Worm (Caenorhabditis elegans) whole organism, late embryonic: Measurements from ENCODE around the gene wht-5.
A peak's percentile ranks its signal among the peaks of the same experiment; 100 is the strongest.

Experiments
- C08G9.2 ChIP-seq: sonication (generic microtip); optimal IDR thresholded peaks from 2 replicates; lab custom pipeline; 2016; ENCODE audit warnings: mild to moderate bottlenecking, missing genetic modification characterization, moderate library complexity, missing compliant biosample characterization
- C38D4.7 ChIP-seq: fragments of 200-800 bp; sonication (Bioruptor generic); optimal IDR thresholded peaks from 2 replicates; lab custom pipeline; 2018; ENCODE audit warnings: mild to moderate bottlenecking, missing genetic modification characterization, moderate library complexity, missing compliant biosample characterization
- T23F11.4 ChIP-seq: fragments of 200-800 bp; sonication (Bioruptor generic); optimal IDR thresholded peaks from 2 replicates; lab custom pipeline; 2018; ENCODE audit warnings: mild to moderate bottlenecking, missing genetic modification characterization, missing compliant biosample characterization
- Y22D7AL.16 ChIP-seq: sonication (generic microtip); optimal IDR thresholded peaks from 2 replicates; lab custom pipeline; 2016; ENCODE audit warnings: missing genetic modification characterization, missing compliant biosample characterization
- ahr-1 ChIP-seq: sonication (generic microtip); optimal IDR thresholded peaks from 2 replicates; lab custom pipeline; 2016; ENCODE audit warnings: missing genetic modification characterization, missing compliant biosample characterization
- ama-1 ChIP-seq: fragments of 150-350 bp; optimal IDR thresholded peaks from 2 replicates; lab custom pipeline; 2014
- ceh-2 ChIP-seq: sonication (generic microtip); optimal IDR thresholded peaks from 2 replicates; lab custom pipeline; 2016; ENCODE audit warnings: missing genotype, missing genetic modification characterization, missing compliant biosample characterization
- ceh-24 ChIP-seq: sonication (generic microtip); optimal IDR thresholded peaks from 2 replicates; lab custom pipeline; 2016; ENCODE audit warnings: mild to moderate bottlenecking, missing genetic modification characterization, missing compliant biosample characterization
- ceh-30 ChIP-seq: fragments of 150-350 bp; optimal IDR thresholded peaks from 2 replicates; lab custom pipeline; 2014; ENCODE audit warnings: missing biosample characterization, missing genetic modification characterization
- ceh-48 ChIP-seq: sonication (generic microtip); optimal IDR thresholded peaks from 2 replicates; lab custom pipeline; 2016; ENCODE audit warnings: missing genetic modification characterization, inconsistent platforms, missing compliant biosample characterization
- ceh-6 ChIP-seq: fragments of 200-800 bp; sonication (Bioruptor generic); optimal IDR thresholded peaks from 2 replicates; lab custom pipeline; 2018; ENCODE audit warnings: mild to moderate bottlenecking, missing genetic modification characterization, missing compliant biosample characterization
- ceh-9 ChIP-seq: sonication (generic microtip); optimal IDR thresholded peaks from 2 replicates; lab custom pipeline; 2016; ENCODE audit warnings: mild to moderate bottlenecking, missing genetic modification characterization, inconsistent platforms, missing compliant biosample characterization
- dve-1 ChIP-seq: sonication (generic microtip); optimal IDR thresholded peaks from 2 replicates; lab custom pipeline; 2017; ENCODE audit warnings: antibody characterized with exemption, mild to moderate bottlenecking, missing genetic modification characterization, missing compliant biosample characterization
- elt-2 ChIP-seq: sonication (generic microtip); optimal IDR thresholded peaks from 2 replicates; lab custom pipeline; 2016; ENCODE audit warnings: missing genetic modification reagents, missing genetic modification characterization, missing compliant biosample characterization
- ets-4 ChIP-seq: sonication (generic microtip); optimal IDR thresholded peaks from 2 replicates; lab custom pipeline; 2016; ENCODE audit warnings: missing genetic modification characterization, missing compliant biosample characterization
- fkh-10 ChIP-seq: fragments of 150-350 bp; optimal IDR thresholded peaks from 2 replicates; lab custom pipeline; 2014; ENCODE audit warnings: missing biosample characterization, missing genetic modification reagents, missing genetic modification characterization
- fkh-6 ChIP-seq: sonication (generic microtip); optimal IDR thresholded peaks from 2 replicates; lab custom pipeline; 2016; ENCODE audit warnings: missing genetic modification characterization, missing compliant biosample characterization
- hlh-13 ChIP-seq: fragments of 200-800 bp; sonication (Bioruptor generic); optimal IDR thresholded peaks from 2 replicates; lab custom pipeline; 2018; ENCODE audit warnings: mild to moderate bottlenecking, missing genetic modification characterization, missing compliant biosample characterization
- hlh-30 ChIP-seq: sonication (generic microtip); optimal IDR thresholded peaks from 2 replicates; lab custom pipeline; 2017; ENCODE audit warnings: antibody characterized with exemption, missing genetic modification characterization, missing compliant biosample characterization; ENCODE audit not compliant: insufficient read depth
- hlh-6 ChIP-seq: sonication (generic microtip); optimal IDR thresholded peaks from 2 replicates; lab custom pipeline; 2016; ENCODE audit warnings: missing genotype, missing genetic modification characterization, missing compliant biosample characterization
- hlh-8 ChIP-seq: sonication (generic microtip); optimal IDR thresholded peaks from 2 replicates; lab custom pipeline; 2016; ENCODE audit warnings: missing genotype, missing genetic modification characterization, missing compliant biosample characterization
- lim-6 ChIP-seq: sonication (generic microtip); optimal IDR thresholded peaks from 2 replicates; lab custom pipeline; 2016; ENCODE audit warnings: missing genetic modification characterization, missing compliant biosample characterization
- madf-2 ChIP-seq: sonication (generic microtip); optimal IDR thresholded peaks from 2 replicates; lab custom pipeline; 2017; ENCODE audit warnings: missing genetic modification characterization, missing compliant biosample characterization
- nfya-1 ChIP-seq: sonication (generic microtip); optimal IDR thresholded peaks from 2 replicates; lab custom pipeline; 2017; ENCODE audit warnings: missing genetic modification characterization, mild to moderate bottlenecking, missing compliant biosample characterization, antibody characterized with exemption, moderate library complexity
- nhr-11 ChIP-seq: fragments of 150-350 bp; optimal IDR thresholded peaks from 2 replicates; lab custom pipeline; 2014; ENCODE audit warnings: missing biosample characterization, missing genetic modification characterization
- nhr-232 ChIP-seq: sonication (generic microtip); optimal IDR thresholded peaks from 2 replicates; lab custom pipeline; 2016; ENCODE audit warnings: missing genetic modification characterization, missing compliant biosample characterization
- npax-4 ChIP-seq: sonication (generic microtip); optimal IDR thresholded peaks from 2 replicates; lab custom pipeline; 2016; ENCODE audit warnings: missing genetic modification characterization, missing compliant biosample characterization
- odd-2 ChIP-seq: sonication (generic microtip); optimal IDR thresholded peaks from 2 replicates; lab custom pipeline; 2017; ENCODE audit warnings: antibody characterized with exemption, mild to moderate bottlenecking, missing genetic modification characterization, missing compliant biosample characterization
- pag-3 ChIP-seq: sonication (generic microtip); optimal IDR thresholded peaks from 2 replicates; lab custom pipeline; 2016; ENCODE audit warnings: missing compliant biosample characterization, missing genetic modification characterization, borderline replicate concordance
- pax-1 ChIP-seq: fragments of 150-350 bp; optimal IDR thresholded peaks from 2 replicates; lab custom pipeline; 2014; ENCODE audit warnings: missing biosample characterization, missing genetic modification characterization
- pha-4 ChIP-seq: fragments of 150-350 bp; optimal IDR thresholded peaks from 2 replicates; lab custom pipeline; 2018; ENCODE audit warnings: missing biosample characterization, missing genetic modification reagents, missing genetic modification characterization
- pqm-1 ChIP-seq: sonication (generic microtip); optimal IDR thresholded peaks from 2 replicates; lab custom pipeline; 2016; ENCODE audit warnings: missing genetic modification characterization, missing compliant biosample characterization
- ref-2 ChIP-seq: sonication (generic microtip); optimal IDR thresholded peaks from 2 replicates; lab custom pipeline; 2016; ENCODE audit warnings: missing genetic modification characterization, missing compliant biosample characterization
- sdc-2 ChIP-seq: sonication (generic microtip); optimal IDR thresholded peaks from 2 replicates; lab custom pipeline; 2016; ENCODE audit warnings: missing genotype, missing genetic modification characterization, missing compliant biosample characterization
- sox-4 ChIP-seq: sonication (generic microtip); optimal IDR thresholded peaks from 2 replicates; lab custom pipeline; 2017; ENCODE audit warnings: mild to moderate bottlenecking, missing genetic modification characterization, inconsistent platforms, missing compliant biosample characterization
- tbx-2 ChIP-seq: sonication (generic microtip); optimal IDR thresholded peaks from 2 replicates; lab custom pipeline; 2016; ENCODE audit warnings: missing genetic modification characterization, missing compliant biosample characterization
- tbx-7 ChIP-seq: sonication (generic microtip); optimal IDR thresholded peaks from 2 replicates; lab custom pipeline; 2016; ENCODE audit warnings: missing genotype, missing genetic modification characterization, missing compliant biosample characterization
- unc-42 ChIP-seq: sonication (generic microtip); optimal IDR thresholded peaks from 2 replicates; lab custom pipeline; 2016; ENCODE audit warnings: missing genotype, missing genetic modification characterization, missing compliant biosample characterization
- unc-86 ChIP-seq: sonication (generic microtip); optimal IDR thresholded peaks from 2 replicates; lab custom pipeline; 2016; ENCODE audit warnings: missing genetic modification characterization, missing compliant biosample characterization

Gene wht-5

DNA sequence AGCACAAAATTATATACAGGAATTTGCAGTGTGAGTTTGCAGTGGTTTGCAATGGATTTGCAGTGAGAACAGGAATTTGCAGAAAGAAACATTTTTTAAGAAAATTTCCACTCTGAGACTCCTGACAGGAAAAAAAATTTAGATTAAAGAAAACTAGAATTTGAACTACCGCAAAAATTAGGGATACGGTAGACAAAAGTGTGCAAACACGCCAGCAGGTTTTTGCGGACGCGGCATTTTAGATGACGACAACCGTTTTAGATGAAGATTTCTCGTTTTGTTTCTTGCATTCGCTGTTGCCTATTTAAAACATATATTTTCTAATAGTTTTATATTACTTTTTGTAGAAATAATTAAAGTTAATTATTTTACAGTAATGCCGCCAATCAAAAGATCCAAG, 34.5 kb downstream of the wht-5 start, which contains the start of gene wdr-46 (continued):
- TF ChIP-seq ceh-9 (tag; lab: Kevin White, UChicago), result no peak
- TF ChIP-seq pqm-1, result no peak
- TF ChIP-seq tbx-7 (tag; lab: Kevin White, UChicago), result no peak
- no peak for TF ChIP-seq ceh-48 (tag; lab: Kevin White, UChicago)
- peak; percentile 20 for TF ChIP-seq ceh-30 (tag; lab: Kevin White, UChicago)
- TF ChIP-seq npax-4 (tag; lab: Kevin White, UChicago), result no peak
- TF ChIP-seq unc-42 (tag; lab: Kevin White, UChicago), result peak; percentile 43
- TF ChIP-seq C08G9.2 (tag; lab: Kevin White, UChicago), result no peak
- peak; percentile 44 for TF ChIP-seq elt-2 (tag; lab: Kevin White, UChicago)
- no peak for TF ChIP-seq ama-1
- no peak for TF ChIP-seq T23F11.4
- no peak for TF ChIP-seq hlh-13
- no peak for TF ChIP-seq unc-86 (tag; lab: Kevin White, UChicago)
- TF ChIP-seq pag-3 (tag; lab: Kevin White, UChicago), result no peak
- TF ChIP-seq nhr-11 (tag; lab: Kevin White, UChicago), result no peak
- TF ChIP-seq odd-2 (tag; lab: Kevin White, UChicago), result no peak
- TF ChIP-seq hlh-6 (tag; lab: Kevin White, UChicago), result no peak
- TF ChIP-seq madf-2, result no peak
- no peak for TF ChIP-seq ceh-24 (tag; lab: Kevin White, UChicago)
- no peak for TF ChIP-seq fkh-10 (GFP tag; lab: Kevin White, UChicago)
- peak; percentile 42 for TF ChIP-seq pax-1
- TF ChIP-seq dve-1 (tag; lab: Kevin White, UChicago), result no peak
- no peak for TF ChIP-seq sdc-2 (tag; lab: Kevin White, UChicago)
- TF ChIP-seq ceh-2, result no peak
- TF ChIP-seq, all 69 proteins: peak for 8

DNA sequence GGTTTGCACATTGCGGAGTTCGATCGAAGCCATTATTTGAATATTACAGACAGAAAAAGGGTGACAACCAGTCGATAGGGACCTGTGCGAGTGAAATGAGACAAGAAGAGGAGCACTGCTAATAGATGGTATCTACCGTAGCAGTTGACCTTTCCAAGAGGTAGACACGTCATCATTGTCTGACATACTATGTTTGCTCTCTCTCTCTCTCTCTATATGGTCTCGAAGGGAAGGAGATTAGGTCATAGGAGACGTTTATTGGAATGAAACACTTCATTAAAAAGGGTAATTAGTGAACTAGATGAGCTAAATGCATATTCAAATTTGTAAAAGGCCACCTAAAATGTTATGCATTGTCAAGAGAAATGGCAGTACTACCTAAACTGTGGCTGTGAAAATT, 38.6 kb downstream of the wht-5 start, which contains the start of gene atz-1:
Gene atz-1 (minus strand): TSS at position 101 of the 400 bp plus-strand sequence.
- TF ChIP-seq hlh-8 (tag; lab: Kevin White, UChicago), result no peak
- TF ChIP-seq elt-2 (tag; lab: Kevin White, UChicago), result no peak
- no peak for TF ChIP-seq pax-1
- no peak for TF ChIP-seq tbx-2 (tag; lab: Kevin White, UChicago)
- TF ChIP-seq pqm-1, result no peak
- no peak for TF ChIP-seq fkh-6 (tag; lab: Kevin White, UChicago)
- no peak for TF ChIP-seq hlh-30 (tag; lab: Kevin White, UChicago)
- no peak for TF ChIP-seq lim-6 (tag; lab: Kevin White, UChicago)
- TF ChIP-seq ref-2 (tag; lab: Kevin White, UChicago), result no peak
- TF ChIP-seq ama-1, result no peak
- TF ChIP-seq C38D4.7 (GFP tag; lab: Kevin White, UChicago), result no peak
- no peak for TF ChIP-seq ahr-1 (tag; lab: Kevin White, UChicago)
- no peak for TF ChIP-seq pha-4 (tag; lab: Kevin White, UChicago)
- no peak for TF ChIP-seq ceh-2
- TF ChIP-seq nhr-232 (tag; lab: Kevin White, UChicago), result no peak
- TF ChIP-seq Y22D7AL.16 (tag; lab: Kevin White, UChicago), result no peak
- no peak for TF ChIP-seq sox-4
- no peak for TF ChIP-seq ets-4 (tag; lab: Kevin White, UChicago)

DNA sequence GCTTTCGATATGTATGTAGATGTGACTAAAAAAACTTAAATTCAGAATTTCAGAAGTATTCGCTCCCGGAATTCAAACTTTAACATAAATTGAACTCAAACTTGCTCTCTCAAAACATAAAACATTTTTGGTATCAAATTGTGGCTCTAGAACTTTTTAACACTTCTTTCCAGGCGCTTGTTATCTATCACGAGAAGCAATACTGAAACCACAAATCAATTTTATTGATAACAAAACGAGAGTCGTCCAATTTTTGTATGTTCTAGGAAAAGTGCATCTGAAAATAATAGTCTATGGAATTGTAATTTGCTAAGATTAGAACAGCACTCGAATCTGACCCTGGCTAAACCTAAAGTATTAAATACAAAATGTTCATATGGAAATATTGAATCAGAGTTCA, 41.5 kb downstream of the wht-5 start:
- TF ChIP-seq pha-4 (tag; lab: Kevin White, UChicago), result no peak
- no peak for TF ChIP-seq unc-42 (tag; lab: Kevin White, UChicago)
- no peak for TF ChIP-seq ceh-6 (GFP tag; lab: Kevin White, UChicago)
- no peak for TF ChIP-seq nfya-1 (tag; lab: Kevin White, UChicago)
- TF ChIP-seq hlh-6 (tag; lab: Kevin White, UChicago), result no peak
- TF ChIP-seq, all 69 proteins: peak for 0
